Fruit fly (Drosophila melanogaster) whole organism, prepupa: ENCODE results near the gene Cyp12a5.

Experiments used
- Blimp-1 ChIP-seq: fragments of 200-800 bp; sonication (Bioruptor generic); optimal IDR thresholded peaks from 3 replicates; lab custom pipeline; 2017; ENCODE audit warnings: missing biosample characterization, missing genetic modification characterization, mild to moderate bottlenecking, moderate library complexity, missing genetic modification reagents
- CG10669 ChIP-seq: fragments of 200-800 bp; sonication (Bioruptor generic); optimal IDR thresholded peaks from 3 replicates; lab custom pipeline; 2018; ENCODE audit warnings: missing biosample characterization, mild to moderate bottlenecking, missing genetic modification characterization, moderate library complexity
- CG11294 ChIP-seq: fragments of 200-800 bp; sonication (Bioruptor generic); IDR thresholded peaks from 2 replicates; pipeline ENCODE4 v1.3.6; 2022; ENCODE audit warnings: missing biosample characterization, missing genetic modification characterization
- CG11762 ChIP-seq: fragments of 200-800 bp; sonication (Bioruptor generic); optimal IDR thresholded peaks from 3 replicates; lab custom pipeline; 2016; ENCODE audit warnings: missing biosample characterization, missing genetic modification characterization; ENCODE audit not compliant: insufficient read depth
- CG11902 ChIP-seq: fragments of 200-800 bp; sonication (Bioruptor generic); optimal IDR thresholded peaks from 3 replicates; lab custom pipeline; 2016; ENCODE audit warnings: missing biosample characterization, missing genetic modification characterization
- CG15336 ChIP-seq: fragments of 200-800 bp; sonication (Bioruptor generic); IDR thresholded peaks from 2 replicates; pipeline ENCODE4 v1.3.6; 2022; ENCODE audit warnings: missing biosample characterization, missing genetic modification characterization
- CG16779 ChIP-seq: fragments of 200-800 bp; sonication (Bioruptor generic); optimal IDR thresholded peaks from 3 replicates; lab custom pipeline; 2017; ENCODE audit warnings: missing biosample characterization, mild to moderate bottlenecking, missing genetic modification characterization
- CG3032 ChIP-seq: fragments of 200-800 bp; optimal IDR thresholded peaks from 2 replicates; lab custom pipeline; 2019; ENCODE audit warnings: missing biosample characterization, mild to moderate bottlenecking, missing genetic modification characterization, moderate library complexity
- CG31627 ChIP-seq: fragments of 200-800 bp; sonication (Bioruptor generic); optimal IDR thresholded peaks from 3 replicates; lab custom pipeline; 2016; ENCODE audit warnings: missing biosample characterization, missing genetic modification characterization
- CG34406 ChIP-seq: fragments of 200-800 bp; sonication (Bioruptor generic); optimal IDR thresholded peaks from 3 replicates; lab custom pipeline; 2016; ENCODE audit warnings: missing biosample characterization, missing genetic modification characterization
- CG3919 ChIP-seq: fragments of 200-800 bp; sonication (Bioruptor generic); optimal IDR thresholded peaks from 3 replicates; lab custom pipeline; 2016; ENCODE audit warnings: missing biosample characterization, missing genetic modification characterization
- CG4318 ChIP-seq: fragments of 200-800 bp; sonication (Bioruptor generic); optimal IDR thresholded peaks from 3 replicates; lab custom pipeline; 2017; ENCODE audit warnings: missing biosample characterization, mild to moderate bottlenecking, missing genetic modification characterization
- CG6163 ChIP-seq: fragments of 200-800 bp; sonication (Bioruptor generic); IDR thresholded peaks from 3 replicates; pipeline ENCODE4 v1.3.6; 2022; ENCODE audit warnings: missing biosample characterization, missing genetic modification characterization
- CG6276 ChIP-seq: fragments of 200-800 bp; sonication (Bioruptor generic); optimal IDR thresholded peaks from 2 replicates; lab custom pipeline; 2017; ENCODE audit warnings: missing biosample characterization, mild to moderate bottlenecking, missing genetic modification characterization
- CG6808 ChIP-seq: fragments of 200-800 bp; sonication (Bioruptor generic); optimal IDR thresholded peaks from 3 replicates; lab custom pipeline; 2017; ENCODE audit warnings: missing biosample characterization, missing genetic modification characterization, mild to moderate bottlenecking, moderate library complexity, missing genetic modification reagents
- CG6854 ChIP-seq: fragments of 200-800 bp; sonication (Bioruptor generic); optimal IDR thresholded peaks from 2 replicates; lab custom pipeline; 2017; ENCODE audit warnings: missing biosample characterization, mild to moderate bottlenecking, missing genetic modification characterization
- CG7368 ChIP-seq: fragments of 200-800 bp; sonication (Bioruptor generic); optimal IDR thresholded peaks from 3 replicates; lab custom pipeline; 2016; ENCODE audit warnings: missing biosample characterization, missing genetic modification characterization
- CG8319 ChIP-seq: fragments of 200-800 bp; sonication (Bioruptor generic); optimal IDR thresholded peaks from 3 replicates; lab custom pipeline; 2016; ENCODE audit warnings: missing biosample characterization, missing genetic modification characterization
- CG8632 ChIP-seq: fragments of 200-800 bp; sonication (Bioruptor generic); optimal IDR thresholded peaks from 3 replicates; lab custom pipeline; 2016; ENCODE audit warnings: missing biosample characterization, missing genetic modification characterization
- Eip78C ChIP-seq: fragments of 200-800 bp; sonication (Bioruptor generic); peaks from one replicate; lab custom pipeline; 2016; ENCODE audit warnings: missing biosample characterization, missing genetic modification characterization
- Ets21C ChIP-seq: fragments of 200-800 bp; sonication (Bioruptor generic); optimal IDR thresholded peaks from 3 replicates; lab custom pipeline; 2016; ENCODE audit warnings: missing biosample characterization, missing genetic modification characterization
- Ets96B ChIP-seq: fragments of 200-800 bp; optimal IDR thresholded peaks from 2 replicates; lab custom pipeline; 2019; ENCODE audit warnings: missing biosample characterization, mild to moderate bottlenecking, missing genetic modification characterization, moderate library complexity
- Hr38 ChIP-seq: sonication (Bioruptor generic); optimal IDR thresholded peaks from 2 replicates; lab custom pipeline; 2016; ENCODE audit warnings: missing biosample characterization, missing genetic modification characterization
- Hr39 ChIP-seq: fragments of 200-800 bp; sonication (Bioruptor generic); optimal IDR thresholded peaks from 2 replicates; lab custom pipeline; 2016; ENCODE audit warnings: missing biosample characterization, missing genetic modification characterization
- Hr4 ChIP-seq: fragments of 200-800 bp; sonication (Bioruptor generic); optimal IDR thresholded peaks from 3 replicates; lab custom pipeline; 2016; ENCODE audit warnings: missing biosample characterization, missing genetic modification characterization
- Lpt ChIP-seq: fragments of 200-800 bp; sonication (Bioruptor generic); optimal IDR thresholded peaks from 3 replicates; lab custom pipeline; 2016; ENCODE audit warnings: missing biosample characterization, missing genetic modification characterization
- Met ChIP-seq: fragments of 200-800 bp; sonication (Bioruptor generic); optimal IDR thresholded peaks from 3 replicates; lab custom pipeline; 2016; ENCODE audit warnings: missing biosample characterization, missing genetic modification characterization
- OdsH ChIP-seq: fragments of 200-800 bp; sonication (Bioruptor generic); optimal IDR thresholded peaks from 3 replicates; lab custom pipeline; 2016; ENCODE audit warnings: missing biosample characterization, missing genetic modification characterization
- Smox ChIP-seq: fragments of 200-800 bp; sonication (Bioruptor generic); optimal IDR thresholded peaks from 3 replicates; lab custom pipeline; 2016; ENCODE audit warnings: missing biosample characterization, missing genetic modification characterization
- Sox102F ChIP-seq: fragments of 200-800 bp; sonication (Bioruptor generic); optimal IDR thresholded peaks from 2 replicates; lab custom pipeline; 2016; ENCODE audit warnings: missing biosample characterization, mild to moderate bottlenecking, missing genetic modification characterization
- Sox15 ChIP-seq: fragments of 200-800 bp; sonication (Bioruptor generic); optimal IDR thresholded peaks from 3 replicates; lab custom pipeline; 2016; ENCODE audit warnings: missing biosample characterization, missing genetic modification characterization
- achi ChIP-seq: fragments of 200-800 bp; sonication (Bioruptor generic); optimal IDR thresholded peaks from 3 replicates; lab custom pipeline; 2016; ENCODE audit warnings: missing biosample characterization, missing genetic modification characterization
- acj6 ChIP-seq: fragments of 200-800 bp; sonication (Bioruptor generic); optimal IDR thresholded peaks from 3 replicates; lab custom pipeline; 2016; ENCODE audit warnings: missing biosample characterization, missing genetic modification characterization
- cyc ChIP-seq: fragments of 200-800 bp; sonication (Bioruptor generic); optimal IDR thresholded peaks from 3 replicates; lab custom pipeline; 2016; ENCODE audit warnings: missing biosample characterization, missing genetic modification characterization
- dac ChIP-seq: fragments of 200-800 bp; sonication (Bioruptor generic); optimal IDR thresholded peaks from 2 replicates; lab custom pipeline; 2017; ENCODE audit warnings: missing biosample characterization, mild to moderate bottlenecking, missing genetic modification characterization
- dsx ChIP-seq: fragments of 200-800 bp; optimal IDR thresholded peaks from 3 replicates; lab custom pipeline; 2019; ENCODE audit warnings: missing biosample characterization, mild to moderate bottlenecking, missing genetic modification characterization, moderate library complexity; ENCODE audit not compliant: poor library complexity, severe bottlenecking
- eg ChIP-seq: fragments of 200-800 bp; sonication (Bioruptor generic); IDR thresholded peaks from 3 replicates; pipeline ENCODE4 v1.3.6; 2022; ENCODE audit warnings: missing biosample characterization, missing genetic modification characterization
- esn ChIP-seq: fragments of 200-800 bp; sonication (Bioruptor generic); optimal IDR thresholded peaks from 2 replicates; lab custom pipeline; 2016; ENCODE audit warnings: missing biosample characterization, mild to moderate bottlenecking, missing genetic modification characterization, moderate library complexity
- fd85E ChIP-seq: fragments of 200-800 bp; sonication (Bioruptor generic); optimal IDR thresholded peaks from 3 replicates; lab custom pipeline; 2016; ENCODE audit warnings: missing biosample characterization, missing genetic modification characterization
- fkh ChIP-seq: fragments of 200-800 bp; sonication (Bioruptor generic); optimal IDR thresholded peaks from 3 replicates; lab custom pipeline; 2017; ENCODE audit warnings: missing biosample characterization, mild to moderate bottlenecking, missing genetic modification characterization, moderate library complexity
- lz ChIP-seq: fragments of 200-800 bp; sonication (Bioruptor generic); optimal IDR thresholded peaks from 3 replicates; lab custom pipeline; 2016; ENCODE audit warnings: missing biosample characterization, missing genetic modification characterization
- net ChIP-seq: fragments of 200-800 bp; sonication (Bioruptor generic); optimal IDR thresholded peaks from 3 replicates; lab custom pipeline; 2016; ENCODE audit warnings: missing biosample characterization, missing genetic modification characterization
- pdm3 ChIP-seq: fragments of 200-800 bp; sonication (Bioruptor generic); optimal IDR thresholded peaks from 3 replicates; lab custom pipeline; 2016; ENCODE audit warnings: missing biosample characterization, missing genetic modification characterization
- salr ChIP-seq, 2 experiments: fragments of 200-800 bp; sonication (Bioruptor generic); optimal IDR thresholded peaks; 3 replicates each; lab custom pipeline; 2016 to 2018; ENCODE audit warnings: missing biosample characterization in 2 of 2, missing genetic modification characterization in 2 of 2, mild to moderate bottlenecking in 1 of 2
- spab ChIP-seq: fragments of 200-800 bp; sonication (Bioruptor generic); optimal IDR thresholded peaks from 2 replicates; lab custom pipeline; 2017; ENCODE audit warnings: missing biosample characterization, mild to moderate bottlenecking, missing genetic modification characterization, missing genetic modification reagents
- ss ChIP-seq, 2 experiments: fragments of 200-800 bp; sonication (Bioruptor generic); optimal IDR thresholded peaks; 2 replicates in 1 of 2; 3 replicates in 1 of 2; lab custom pipeline; 2017 to 2018; ENCODE audit warnings: mild to moderate bottlenecking in 2 of 2, missing biosample characterization in 2 of 2, missing genetic modification characterization in 2 of 2, moderate library complexity in 1 of 2

Gene Cyp12a5

dm6 chr3R:19180263-19180893 lies 47.9 kb downstream of the Cyp12a5 start, which contains the start of the genes CG5555 and myd (continued):
- TF ChIP-seq lz = peak; percentile 66
- TF ChIP-seq CG15336 (GFP tag; lab: Robert Waterston, UW) = peak; percentile 74
- TF ChIP-seq Lpt (GFP tag; lab: Kevin White, UChicago) = peak; percentile 17
- TF ChIP-seq Sox15 (GFP tag; lab: Kevin White, UChicago) = no peak
- no peak for TF ChIP-seq Hr38 (GFP tag; lab: Kevin White, UChicago)
- peak; percentile 59 for TF ChIP-seq CG6163
- TF ChIP-seq Eip78C (GFP tag; lab: Kevin White, UChicago) = peak; percentile 88
- peak; percentile 53 for TF ChIP-seq acj6 (GFP tag; lab: Kevin White, UChicago)
- peak; percentile 29 to 54 for TF ChIP-seq ss (GFP tag; optimal IDR thresholded peaks at IDR 0.05; lab: Kevin White, UChicago)
- TF ChIP-seq Hr4 = peak; percentile 73
- TF ChIP-seq fd85E (GFP tag; lab: Kevin White, UChicago) = no peak
- no peak for TF ChIP-seq spab (GFP tag; lab: Kevin White, UChicago)
- peak; percentile 70 for TF ChIP-seq OdsH (GFP tag; lab: Kevin White, UChicago)
- no peak for TF ChIP-seq CG6276 (GFP tag; lab: Kevin White, UChicago)
- no peak for TF ChIP-seq CG10669 (GFP tag; lab: Kevin White, UChicago)
- peak; percentile 45 for TF ChIP-seq Ets21C (GFP tag; lab: Kevin White, UChicago)
- TF ChIP-seq CG6854 (GFP tag; lab: Kevin White, UChicago) = no peak
- peak; percentile 62 for TF ChIP-seq Met (GFP tag; lab: Kevin White, UChicago)
- peak; percentile 34 for TF ChIP-seq net (GFP tag; lab: Kevin White, UChicago)
- TF ChIP-seq CG11294 (GFP tag; lab: Robert Waterston, UW) = no peak; the same call in 1 of the 2 replicates
- TF ChIP-seq dac = no peak
- TF ChIP-seq salr (GFP tag; optimal IDR thresholded peaks at IDR 0.05; lab: Kevin White, UChicago) = no peak
- no peak for TF ChIP-seq CG11762 (GFP tag; lab: Kevin White, UChicago)
- no peak for TF ChIP-seq CG11902 (GFP tag; lab: Kevin White, UChicago)
- TF ChIP-seq Blimp-1 = peak; percentile 89
- TF ChIP-seq Smox = no peak
- peak; percentile 55 for TF ChIP-seq CG31627 (GFP tag; lab: Kevin White, UChicago)
- peak; percentile 16 for TF ChIP-seq CG3919
- TF ChIP-seq Sox102F (GFP tag; lab: Kevin White, UChicago) = peak; percentile 68
- TF ChIP-seq Hr39 (GFP tag; lab: Kevin White, UChicago) = peak; percentile 62
- TF ChIP-seq fkh (GFP tag; lab: Kevin White, UChicago) = peak; percentile 9
- peak; percentile 58 for TF ChIP-seq achi (GFP tag; lab: Kevin White, UChicago)
- TF ChIP-seq eg (GFP tag; lab: Robert Waterston, UW) = no peak; the same call in none of the 3 replicates
- TF ChIP-seq pdm3 = peak; percentile 75
- TF ChIP-seq CG3032 (tag; lab: Kevin White, UChicago) = peak; percentile 48
- peak; percentile 46 for TF ChIP-seq Ets96B
- TF ChIP-seq CG8319 = no peak

dm6 chr3R:19181214-19181613 lies 48.8 kb downstream of the Cyp12a5 start:
- TF ChIP-seq eg (GFP tag; lab: Robert Waterston, UW) (peak; percentile 69), CG6808 (GFP tag; lab: Kevin White, UChicago) (peak; percentile 78), CG10669 (GFP tag; lab: Kevin White, UChicago) (peak; percentile 77), CG34406 (GFP tag; lab: Kevin White, UChicago) (peak; percentile 73), spab (GFP tag; lab: Kevin White, UChicago) (peak; percentile 57), esn (peak; percentile 73), CG4318 (GFP tag; lab: Kevin White, UChicago) (peak; percentile 85), Smox (peak; percentile 67), Hr39 (GFP tag; lab: Kevin White, UChicago) (peak; percentile 62), dac (peak; percentile 43), acj6 (GFP tag; lab: Kevin White, UChicago) (peak; percentile 70), CG16779 (tag; lab: Kevin White, UChicago) (peak; percentile 60), Ets96B (peak; percentile 61), CG6163 (peak; percentile 57), dsx (peak; percentile 39), cyc (GFP tag; lab: Kevin White, UChicago) (peak; percentile 65), CG7368 (peak; percentile 61), CG3919 (peak; percentile 80), Sox102F (GFP tag; lab: Kevin White, UChicago) (peak; percentile 57), lz (peak; percentile 59), CG6854 (GFP tag; lab: Kevin White, UChicago) (no peak), OdsH (GFP tag; lab: Kevin White, UChicago) (peak; percentile 83), achi (GFP tag; lab: Kevin White, UChicago) (peak; percentile 78), salr (GFP tag; optimal IDR thresholded peaks at IDR 0.05; lab: Kevin White, UChicago) (peak in 1 of 2 experiments; percentile 80), Eip78C (GFP tag; lab: Kevin White, UChicago) (peak; percentile 93), CG3032 (tag; lab: Kevin White, UChicago) (peak; percentile 74), CG8632 (GFP tag; lab: Kevin White, UChicago) (peak; percentile 77), CG11902 (GFP tag; lab: Kevin White, UChicago) (peak; percentile 50), Ets21C (GFP tag; lab: Kevin White, UChicago) (peak; percentile 31), ss (GFP tag; optimal IDR thresholded peaks at IDR 0.05; lab: Kevin White, UChicago) (peak; percentile 40 to 74)
